Worm (Caenorhabditis elegans) whole organism, young adult: ENCODE measurements around the gene F52E4.5.

Experiments used
- B0035.1 ChIP-seq: sonication (generic microtip); optimal IDR thresholded peaks from 2 replicates; lab custom pipeline; 2016; ENCODE audit warnings: missing genetic modification characterization, mild to moderate bottlenecking, missing compliant biosample characterization, missing genotype, missing genetic modification reagents
- C17E4.6 ChIP-seq: fragments of 200-800 bp; sonication (Bioruptor generic); IDR thresholded peaks from 2 replicates; pipeline ENCODE4 v1.3.6; 2022; ENCODE audit warnings: missing genetic modification reagents, missing genetic modification characterization, missing compliant biosample characterization
- D2030.7 ChIP-seq: fragments of 200-800 bp; sonication (Bioruptor generic); IDR thresholded peaks from 2 replicates; pipeline ENCODE4 v1.3.6; 2022; ENCODE audit warnings: missing genetic modification reagents, missing genetic modification characterization, missing compliant biosample characterization
- F10E7.11 ChIP-seq: sonication (generic microtip); optimal IDR thresholded peaks from 2 replicates; lab custom pipeline; 2017; ENCODE audit warnings: mild to moderate bottlenecking, missing genetic modification characterization, moderate library complexity, missing compliant biosample characterization
- F22D6.2 ChIP-seq: sonication (generic microtip); optimal IDR thresholded peaks from 2 replicates; lab custom pipeline; 2016; ENCODE audit warnings: mild to moderate bottlenecking, missing genetic modification characterization, missing compliant biosample characterization
- F49E8.2 ChIP-seq: sonication (generic microtip); optimal IDR thresholded peaks from 3 replicates; lab custom pipeline; 2017; ENCODE audit warnings: missing genetic modification characterization, mild to moderate bottlenecking, missing compliant biosample characterization, antibody characterized with exemption, moderate library complexity; ENCODE audit not compliant: insufficient read depth
- F57C9.4 ChIP-seq: sonication (generic microtip); optimal IDR thresholded peaks from 2 replicates; lab custom pipeline; 2017; ENCODE audit warnings: mild to moderate bottlenecking, missing genetic modification characterization, missing compliant biosample characterization
- Y53G8AR.9 ChIP-seq: fragments of 200-800 bp; sonication (Bioruptor generic); conservative IDR thresholded peaks from 2 replicates; pipeline ENCODE4 v1.3.6; 2022; ENCODE audit warnings: missing genetic modification reagents, missing genetic modification characterization, missing compliant biosample characterization
- Y56A3A.18 ChIP-seq: fragments of 200-800 bp; sonication (Bioruptor generic); IDR thresholded peaks from 2 replicates; pipeline ENCODE4 v1.3.6; 2022; ENCODE audit warnings: missing genetic modification reagents, missing genetic modification characterization, missing compliant biosample characterization
- Y79H2A.3 ChIP-seq: fragments of 200-800 bp; sonication (Bioruptor generic); conservative IDR thresholded peaks from 2 replicates; pipeline ENCODE4 v1.3.6; 2022; ENCODE audit warnings: missing genetic modification reagents, missing genetic modification characterization, missing compliant biosample characterization
- ama-1 ChIP-seq, 3 experiments: fragments of 150-350 bp in 1 of 3; sonication (generic microtip) in 2 of 3; optimal IDR thresholded peaks; 2 replicates each; lab custom pipeline; 2014 to 2018; ENCODE audit warnings: missing biosample characterization in 2 of 3, missing genetic modification characterization in 2 of 3, missing genetic modification reagents in 2 of 3
- aptf-2 ChIP-seq: fragments of 200-800 bp; sonication (Bioruptor generic); conservative IDR thresholded peaks from 2 replicates; pipeline ENCODE4 v1.3.6; 2022; ENCODE audit warnings: missing genetic modification reagents, missing genetic modification characterization, missing compliant biosample characterization
- athp-1 ChIP-seq: sonication (generic microtip); optimal IDR thresholded peaks from 2 replicates; lab custom pipeline; 2017; ENCODE audit warnings: mild to moderate bottlenecking, missing genetic modification characterization, missing compliant biosample characterization
- cebp-1 ChIP-seq, 2 experiments: fragments of 200-800 bp in 1 of 2; sonication (Bioruptor generic) in 1 of 2; sonication (generic microtip) in 1 of 2; IDR thresholded peaks in 1 of 2; optimal IDR thresholded peaks in 1 of 2; 2 replicates each; pipeline versions ENCODE4 v1.3.6 to Lab custom; 2017 to 2022; ENCODE audit warnings: missing compliant biosample characterization in 2 of 2, missing genetic modification characterization in 2 of 2, mild to moderate bottlenecking in 1 of 2, missing genetic modification reagents in 1 of 2, moderate library complexity in 1 of 2
- ceh-91 ChIP-seq: fragments of 200-800 bp; sonication (Bioruptor generic); IDR thresholded peaks from 2 replicates; pipeline ENCODE4 v1.3.6; 2022; ENCODE audit warnings: missing genetic modification reagents, missing genetic modification characterization, missing compliant biosample characterization
- dox-1 ChIP-seq: fragments of 200-800 bp; sonication (Bioruptor generic); IDR thresholded peaks from 2 replicates; pipeline ENCODE4 v1.3.6; 2022; ENCODE audit warnings: missing genetic modification reagents, missing genetic modification characterization, missing compliant biosample characterization
- dpff-1 ChIP-seq: sonication (generic microtip); optimal IDR thresholded peaks from 2 replicates; lab custom pipeline; 2017; ENCODE audit warnings: mild to moderate bottlenecking, missing genetic modification characterization, missing compliant biosample characterization
- dpl-1 ChIP-seq: fragments of 150-350 bp; optimal IDR thresholded peaks from 2 replicates; lab custom pipeline; 2014; ENCODE audit warnings: missing biosample characterization, missing genetic modification reagents, missing genetic modification characterization
- egl-18 ChIP-seq: fragments of 200-800 bp; sonication (Bioruptor generic); IDR thresholded peaks from 2 replicates; pipeline ENCODE4 v1.3.6; 2022; ENCODE audit warnings: missing genetic modification reagents, missing genetic modification characterization, missing compliant biosample characterization
- egrh-3 ChIP-seq: fragments of 200-800 bp; sonication (Bioruptor generic); IDR thresholded peaks from 2 replicates; pipeline ENCODE4 v1.3.6; 2022; ENCODE audit warnings: missing genetic modification reagents, missing genetic modification characterization, missing compliant biosample characterization
- hmg-20 ChIP-seq: fragments of 200-800 bp; sonication (Bioruptor generic); IDR thresholded peaks from 2 replicates; pipeline ENCODE4 v1.3.6; 2022; ENCODE audit warnings: missing genetic modification reagents, missing genetic modification characterization, missing compliant biosample characterization
- let-526 ChIP-seq: fragments of 200-800 bp; sonication (Bioruptor generic); IDR thresholded peaks from 2 replicates; pipeline ENCODE4 v1.3.6; 2022; ENCODE audit warnings: missing genetic modification reagents, missing genetic modification characterization, missing compliant biosample characterization
- lin-35 ChIP-seq, 3 experiments: fragments of 150-350 bp in 2 of 3; sonication (generic microtip) in 1 of 3; optimal IDR thresholded peaks; 2 replicates each; lab custom pipeline; 2014 to 2018; ENCODE audit warnings: missing biosample characterization in 3 of 3, missing genetic modification characterization in 3 of 3, missing genetic modification reagents in 3 of 3
- lin-40 ChIP-seq: sonication (generic microtip); optimal IDR thresholded peaks from 2 replicates; lab custom pipeline; 2016; ENCODE audit warnings: missing genetic modification characterization, mild to moderate bottlenecking, missing compliant biosample characterization, missing genotype, missing genetic modification reagents
- lir-1 ChIP-seq: fragments of 200-800 bp; sonication (Bioruptor generic); conservative IDR thresholded peaks from 2 replicates; pipeline ENCODE4 v1.3.6; 2022; ENCODE audit warnings: missing genetic modification reagents, missing genetic modification characterization, missing compliant biosample characterization
- madf-10 ChIP-seq: sonication (generic microtip); optimal IDR thresholded peaks from 2 replicates; lab custom pipeline; 2016; ENCODE audit warnings: mild to moderate bottlenecking, missing genetic modification characterization, missing compliant biosample characterization
- mcd-1 ChIP-seq: fragments of 200-800 bp; sonication (Bioruptor generic); IDR thresholded peaks from 2 replicates; pipeline ENCODE4 v1.3.6; 2022; ENCODE audit warnings: missing genetic modification reagents, missing genetic modification characterization, missing compliant biosample characterization
- nhr-80 ChIP-seq: sonication (generic microtip); optimal IDR thresholded peaks from 2 replicates; lab custom pipeline; 2016; ENCODE audit warnings: missing genetic modification characterization, missing compliant biosample characterization
- nhr-90 ChIP-seq: sonication (generic microtip); optimal IDR thresholded peaks from 2 replicates; lab custom pipeline; 2016; ENCODE audit warnings: missing genotype, mild to moderate bottlenecking, missing genetic modification characterization, missing compliant biosample characterization
- pbrm-1 ChIP-seq: fragments of 200-800 bp; sonication (Bioruptor generic); IDR thresholded peaks from 2 replicates; pipeline ENCODE4 v1.3.6; 2022; ENCODE audit warnings: missing genetic modification reagents, missing genetic modification characterization, missing compliant biosample characterization
- rcor-1 ChIP-seq: fragments of 200-800 bp; sonication (Bioruptor generic); IDR thresholded peaks from 2 replicates; pipeline ENCODE4 v1.3.6; 2022; ENCODE audit warnings: missing genetic modification reagents, missing genetic modification characterization, missing compliant biosample characterization
- repo-1 ChIP-seq: sonication (generic microtip); optimal IDR thresholded peaks from 2 replicates; lab custom pipeline; 2017; ENCODE audit warnings: mild to moderate bottlenecking, missing genetic modification characterization, missing compliant biosample characterization
- sea-2 ChIP-seq: fragments of 200-800 bp; sonication (Bioruptor generic); IDR thresholded peaks from 2 replicates; pipeline ENCODE4 v1.3.6; 2022; ENCODE audit warnings: missing genetic modification characterization, missing compliant biosample characterization
- snpc-1.1 ChIP-seq: sonication (generic microtip); optimal IDR thresholded peaks from 2 replicates; lab custom pipeline; 2017; ENCODE audit warnings: missing genetic modification characterization, mild to moderate bottlenecking, missing compliant biosample characterization, antibody characterized with exemption, moderate library complexity, missing genotype, missing genetic modification reagents; ENCODE audit not compliant: insufficient read depth
- somi-1 ChIP-seq: fragments of 200-800 bp; sonication (Bioruptor generic); optimal IDR thresholded peaks from 2 replicates; lab custom pipeline; 2018; ENCODE audit warnings: mild to moderate bottlenecking, missing genetic modification characterization, missing compliant biosample characterization
- sptf-2 ChIP-seq: fragments of 200-800 bp; sonication (Bioruptor generic); optimal IDR thresholded peaks from 2 replicates; lab custom pipeline; 2018; ENCODE audit warnings: mild to moderate bottlenecking, missing genetic modification characterization, missing compliant biosample characterization
- zfh-2 ChIP-seq: fragments of 200-800 bp; sonication (Bioruptor generic); conservative IDR thresholded peaks from 2 replicates; pipeline ENCODE4 v1.3.6; 2022; ENCODE audit warnings: missing genetic modification reagents, missing genetic modification characterization, missing compliant biosample characterization
- ztf-25 ChIP-seq: fragments of 200-800 bp; sonication (Bioruptor generic); IDR thresholded peaks from 2 replicates; pipeline ENCODE4 v1.3.6; 2022; ENCODE audit warnings: missing genetic modification reagents, missing genetic modification characterization, missing compliant biosample characterization
- ztf-26 ChIP-seq: sonication (generic microtip); optimal IDR thresholded peaks from 2 replicates; lab custom pipeline; 2017; ENCODE audit warnings: missing genetic modification characterization, missing compliant biosample characterization
- ztf-3 ChIP-seq: fragments of 200-800 bp; sonication (Bioruptor generic); optimal IDR thresholded peaks from 2 replicates; lab custom pipeline; 2018; ENCODE audit warnings: mild to moderate bottlenecking, missing genetic modification characterization, missing compliant biosample characterization

The F52E4.5 gene

DNA sequence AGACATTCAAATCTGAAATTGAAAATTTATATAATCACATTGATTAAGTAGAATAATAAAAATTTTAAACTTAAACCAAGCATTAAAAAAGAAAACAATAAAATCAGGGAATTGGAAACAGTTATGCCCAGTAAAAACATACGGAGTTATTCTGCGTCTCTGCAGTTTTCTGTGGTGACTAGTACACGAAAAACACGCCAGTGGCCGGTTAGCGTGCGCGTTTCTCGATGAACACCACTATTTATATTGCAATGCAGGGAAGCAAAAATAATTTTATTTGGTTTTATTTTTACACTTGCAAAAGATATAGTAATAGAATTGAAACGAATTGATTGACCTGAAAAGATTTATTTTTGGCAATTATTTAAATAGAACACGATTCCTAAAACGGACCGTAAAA, 12.7 kb upstream of the F52E4.5 start, which contains the start of gene sec-3 (continued):
- TF ChIP-seq ztf-25 (GFP tag; lab: Robert Waterston, UW) (no peak), dox-1 (GFP tag; lab: Robert Waterston, UW) (peak; percentile 86), Y79H2A.3 (no peak), hmg-20 (GFP tag; lab: Robert Waterston, UW) (peak; percentile 55; the same call in 1 of the 2 replicates), egl-18 (GFP tag; lab: Robert Waterston, UW) (no peak)

DNA sequence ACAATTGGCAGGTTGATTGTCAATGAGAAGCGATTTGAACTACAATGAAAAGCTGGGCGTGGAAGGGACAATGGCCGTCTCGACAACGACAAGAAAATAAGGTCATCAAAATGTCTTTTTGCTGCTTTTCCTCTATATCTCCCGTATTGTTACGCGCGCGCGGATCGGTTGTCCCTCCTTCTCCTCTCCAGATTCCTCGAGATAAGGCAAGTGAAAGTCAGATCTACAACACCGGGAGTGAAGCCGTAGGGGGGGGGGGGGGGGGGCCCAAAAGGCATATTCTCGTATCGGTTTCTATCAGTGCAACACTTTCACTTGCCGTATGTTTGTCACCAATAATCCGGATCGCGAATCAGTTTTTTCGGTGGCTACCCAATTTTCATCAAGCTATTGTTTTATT, 7.2 kb upstream of the F52E4.5 start, which contains the start of gene wrt-2:
Gene wrt-2, minus strand, starts transcription at position 46 of the 400 bp plus-strand sequence.
- no peak for TF ChIP-seq dox-1 (GFP tag; lab: Robert Waterston, UW)
- TF ChIP-seq zfh-2 (GFP tag; lab: Robert Waterston, UW) = peak; percentile 60
- no peak for TF ChIP-seq D2030.7 (GFP tag; lab: Robert Waterston, UW)

DNA sequence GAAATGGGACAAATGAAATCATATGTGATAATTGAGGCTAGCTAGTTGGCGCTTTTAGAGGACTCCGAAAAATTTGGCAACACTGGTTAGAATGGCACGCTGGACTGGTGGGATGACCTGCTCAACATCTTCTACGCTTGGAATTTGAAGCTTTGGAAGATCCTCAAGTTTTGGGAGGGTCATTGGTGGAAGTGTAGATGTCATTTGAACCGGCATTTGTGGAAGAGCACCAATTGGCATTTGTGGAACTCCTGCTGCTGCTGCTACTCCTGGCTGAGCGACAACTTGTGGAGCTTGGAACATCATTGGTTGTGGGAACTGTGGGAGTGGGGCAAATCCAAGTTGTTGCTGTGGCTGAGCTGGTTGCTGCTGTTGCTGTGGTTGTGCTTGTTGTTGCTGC, 5.3 kb upstream of the F52E4.5 start:
- TF ChIP-seq somi-1 (GFP tag; lab: Kevin White, UChicago) (no peak), mcd-1 (GFP tag; lab: Robert Waterston, UW) (peak; percentile 57), repo-1 (tag; lab: Kevin White, UChicago) (peak; percentile 51), hmg-20 (GFP tag; lab: Robert Waterston, UW) (no peak), ztf-3 (GFP tag; lab: Kevin White, UChicago) (peak; percentile 6), cebp-1 (GFP tag; IDR thresholded peaks at IDR 0.05; lab: Robert Waterston, UW) (no peak), cebp-1 (tag; optimal IDR thresholded peaks at IDR 0.05; lab: Kevin White, UChicago) (peak; percentile 32), F49E8.2 (tag; lab: Kevin White, UChicago) (no peak), rcor-1 (GFP tag; lab: Robert Waterston, UW) (0 out of 2 replicates have a peak, but pooled peaks have one; percentile 16), nhr-90 (no peak), dpff-1 (tag; lab: Kevin White, UChicago) (no peak), madf-10 (tag; lab: Kevin White, UChicago) (no peak), ama-1 (optimal IDR thresholded peaks at IDR 0.05; lab: Kevin White, UChicago) (peak; percentile 69), ama-1 (GFP tag; optimal IDR thresholded peaks at IDR 0.05; lab: Kevin White, UChicago) (no peak), nhr-80 (tag; lab: Kevin White, UChicago) (no peak), aptf-2 (GFP tag; lab: Robert Waterston, UW) (0 out of 2 replicates have a peak, but pooled peaks have one; percentile 17), C17E4.6 (GFP tag; lab: Robert Waterston, UW) (no peak), B0035.1 (tag; lab: Kevin White, UChicago) (no peak), dpl-1 (no peak), F22D6.2 (tag; lab: Kevin White, UChicago) (no peak), D2030.7 (GFP tag; lab: Robert Waterston, UW) (0 out of 2 replicates have a peak, but pooled peaks have one; percentile 21), F10E7.11 (tag; lab: Kevin White, UChicago) (no peak), sea-2 (GFP tag; lab: Robert Waterston, UW) (no peak), lir-1 (GFP tag; lab: Robert Waterston, UW) (no peak), ceh-91 (GFP tag; lab: Robert Waterston, UW) (no peak), Y53G8AR.9 (GFP tag; lab: Robert Waterston, UW) (0 out of 2 replicates have a peak, but pooled peaks have one; percentile 60), let-526 (GFP tag; lab: Robert Waterston, UW) (no peak), zfh-2 (GFP tag; lab: Robert Waterston, UW) (peak; percentile 32; the same call in 1 of the 2 replicates), lin-40 (tag; lab: Kevin White, UChicago) (peak; percentile 1), athp-1 (tag; lab: Kevin White, UChicago) (peak; percentile 4), ztf-26 (tag; lab: Kevin White, UChicago) (peak; percentile 27), egrh-3 (0 out of 2 replicates have a peak, but pooled peaks have one; percentile 10), Y56A3A.18 (GFP tag; lab: Robert Waterston, UW) (no peak), snpc-1.1 (tag; lab: Kevin White, UChicago) (no peak), F57C9.4 (tag; lab: Kevin White, UChicago) (no peak), pbrm-1 (GFP tag; lab: Robert Waterston, UW) (no peak), lin-35 (GFP tag; optimal IDR thresholded peaks at IDR 0.05; lab: Kevin White, UChicago) (no peak), sptf-2 (GFP tag; lab: Kevin White, UChicago) (no peak)
